Worm (Caenorhabditis elegans) whole organism, L4/young adult: ENCODE measurements around the gene F26F4.9.

Source experiments
- W03F9.2 ChIP-seq: fragments of 150-350 bp; optimal IDR thresholded peaks from 2 replicates; lab custom pipeline; 2014; ENCODE audit warnings: missing biosample characterization, missing genetic modification characterization
- dao-5 ChIP-seq: sonication (generic microtip); optimal IDR thresholded peaks from 2 replicates; lab custom pipeline; 2016; ENCODE audit warnings: missing genotype, missing genetic modification characterization, moderate library complexity, missing compliant biosample characterization
- him-1 ChIP-seq: sonication (generic microtip); optimal IDR thresholded peaks from 2 replicates; lab custom pipeline; 2016; ENCODE audit warnings: missing genotype, missing genetic modification reagents, missing genetic modification characterization, missing compliant biosample characterization

- no peak for TF ChIP-seq W03F9.2
- no peak for TF ChIP-seq him-1 (tag; lab: Kevin White, UChicago)
- no peak for TF ChIP-seq dao-5 (tag; lab: Kevin White, UChicago)
Measured at ce11 chrIII:4861744-4862401, 50.4 kb downstream of the F26F4.9 start, which contains the start of the genes C35D10.10 and C35D10.5.
